Worm (Caenorhabditis elegans): ENCODE measurements around the gene mig-21.

The mig-21 gene

DNA sequence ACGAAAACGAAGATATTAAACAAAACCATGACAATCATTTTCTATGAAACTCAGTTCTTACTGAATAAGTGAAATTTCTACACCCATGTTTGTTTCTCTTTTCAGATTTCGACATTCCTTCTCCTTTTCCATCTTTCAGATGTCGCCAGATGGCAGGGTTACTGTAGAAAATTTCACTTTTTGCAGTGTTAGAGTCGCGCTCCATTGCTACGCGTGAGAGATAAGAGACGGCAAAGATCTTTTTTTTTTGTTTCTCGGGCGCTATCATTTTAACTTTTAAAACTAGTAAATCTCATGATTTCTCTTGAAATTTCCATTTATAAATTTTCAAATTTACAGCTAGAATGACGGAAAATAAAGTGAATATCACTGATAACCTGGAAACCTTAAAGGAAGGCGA lies at the start of gene mig-21, which contains the start of gene F01F1.2:
mig-21 (minus strand) TSS at position 166 of the 400 bp plus-strand sequence.
F01F1.2 (plus strand) TSS at position 340 of the 400 bp plus-strand sequence.
- no peak for TF ChIP-seq unc-62 (GFP tag; optimal IDR thresholded peaks at IDR 0.05)

DNA sequence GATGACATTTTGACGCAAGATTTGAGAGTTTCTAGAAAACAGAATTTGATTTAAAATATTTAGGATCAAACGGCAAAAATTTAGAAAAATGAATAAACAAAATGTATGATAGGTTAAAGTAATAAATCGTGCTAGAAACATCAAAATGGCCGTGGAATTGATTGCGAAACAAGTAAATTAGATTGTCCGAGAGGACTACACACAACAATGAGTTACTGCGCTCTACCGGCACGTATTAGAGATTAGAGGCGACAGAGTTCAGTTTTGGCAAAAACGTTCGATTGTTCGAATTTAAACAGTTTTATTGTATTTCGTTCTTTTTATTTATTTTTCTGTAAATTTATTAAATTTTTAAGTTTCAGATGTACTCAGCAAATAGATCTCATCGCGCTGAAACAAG lies 47.5 kb upstream of the mig-21 start, which contains the start of the genes dnc-2 and bcl-7:
dnc-2 (minus strand) TSS at position 33 of the 400 bp plus-strand sequence.
bcl-7 (plus strand) TSS at position 363 of the 400 bp plus-strand sequence.
- TF ChIP-seq unc-62 (GFP tag; optimal IDR thresholded peaks at IDR 0.05), result no peak

DNA sequence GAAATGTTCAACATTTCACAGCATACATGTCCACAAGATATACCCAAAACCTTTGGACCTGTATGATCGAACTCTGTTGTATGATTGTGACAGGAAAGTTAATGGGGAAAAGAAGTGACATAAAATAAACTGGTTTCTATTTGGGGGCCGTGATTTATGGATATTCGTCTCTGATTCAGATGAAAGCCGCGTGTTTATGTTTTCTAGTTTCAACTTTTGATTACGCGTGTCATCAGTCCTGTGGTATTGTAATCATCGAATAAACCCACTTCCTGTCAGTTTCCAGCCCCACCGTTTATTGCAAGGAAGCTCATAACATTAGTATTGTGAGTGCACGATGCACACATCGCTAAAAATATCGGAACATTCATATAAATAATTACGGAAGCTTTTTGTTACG lies 44.1 kb upstream of the mig-21 start:
- no peak for TF ChIP-seq unc-62 (GFP tag; optimal IDR thresholded peaks at IDR 0.05)

DNA sequence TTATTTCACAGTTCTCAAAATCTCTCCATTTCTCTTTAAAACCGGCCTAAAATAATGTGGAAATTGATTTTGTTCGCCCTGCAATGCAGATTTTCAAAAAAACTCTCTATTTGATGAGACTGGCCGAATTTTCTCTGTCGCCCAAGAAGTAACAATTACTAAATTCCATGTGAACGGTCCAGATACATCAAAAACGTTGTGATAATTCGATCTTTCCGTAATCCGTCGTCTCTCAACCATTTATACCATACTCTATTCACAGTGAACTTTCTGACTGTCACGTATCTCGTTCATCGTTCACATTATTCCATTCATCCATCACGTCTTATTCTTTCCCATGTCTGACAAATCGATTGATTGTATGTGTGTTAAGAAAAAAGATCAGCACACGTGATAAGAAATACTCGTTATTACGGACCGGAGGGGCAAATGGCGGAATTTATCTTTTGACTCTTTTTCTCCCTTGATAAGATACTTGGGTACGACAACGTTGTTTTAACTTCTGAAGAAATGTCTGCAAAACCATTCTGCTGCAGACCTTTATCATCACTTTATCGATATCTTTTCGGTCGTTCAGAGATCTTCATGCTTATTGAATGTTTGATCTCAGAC lies 43.0 kb upstream of the mig-21 start:
- no peak for TF ChIP-seq unc-62 (GFP tag; optimal IDR thresholded peaks at IDR 0.05)

DNA sequence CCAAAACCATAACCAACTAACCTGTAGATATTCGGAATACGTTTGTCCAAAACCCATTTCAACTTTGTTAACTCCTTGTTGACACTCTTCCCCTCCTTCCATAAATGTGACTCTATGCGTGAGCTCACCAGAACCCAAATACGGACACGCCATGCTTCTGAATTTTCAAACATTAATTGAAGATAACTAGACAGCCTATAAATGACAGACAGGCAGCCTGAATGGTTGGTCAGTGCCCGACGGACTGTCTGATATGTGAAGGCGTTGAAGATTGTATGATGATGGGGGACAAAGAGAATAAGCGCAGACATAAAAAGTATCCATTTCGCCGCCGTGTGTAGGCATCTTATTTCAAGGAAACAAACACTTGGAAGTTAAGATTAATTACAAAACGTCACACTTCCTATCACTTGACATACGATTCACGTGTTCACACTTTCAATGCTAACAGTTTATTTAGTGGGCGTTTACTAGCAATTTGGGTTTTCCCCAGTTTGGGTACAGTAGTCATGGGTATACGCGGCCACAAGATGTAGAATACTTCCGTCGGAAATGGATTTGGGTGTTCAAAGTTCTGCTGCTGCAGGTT lies 41.7 kb upstream of the mig-21 start, which contains the start of the genes tdo-2 and C28H8.2:
tdo-2 (minus strand) TSS at position 157 of the 589 bp plus-strand sequence.
C28H8.2 (plus strand) TSS at position 524 of the 589 bp plus-strand sequence.
- no peak for TF ChIP-seq unc-62 (GFP tag; optimal IDR thresholded peaks at IDR 0.05)

DNA sequence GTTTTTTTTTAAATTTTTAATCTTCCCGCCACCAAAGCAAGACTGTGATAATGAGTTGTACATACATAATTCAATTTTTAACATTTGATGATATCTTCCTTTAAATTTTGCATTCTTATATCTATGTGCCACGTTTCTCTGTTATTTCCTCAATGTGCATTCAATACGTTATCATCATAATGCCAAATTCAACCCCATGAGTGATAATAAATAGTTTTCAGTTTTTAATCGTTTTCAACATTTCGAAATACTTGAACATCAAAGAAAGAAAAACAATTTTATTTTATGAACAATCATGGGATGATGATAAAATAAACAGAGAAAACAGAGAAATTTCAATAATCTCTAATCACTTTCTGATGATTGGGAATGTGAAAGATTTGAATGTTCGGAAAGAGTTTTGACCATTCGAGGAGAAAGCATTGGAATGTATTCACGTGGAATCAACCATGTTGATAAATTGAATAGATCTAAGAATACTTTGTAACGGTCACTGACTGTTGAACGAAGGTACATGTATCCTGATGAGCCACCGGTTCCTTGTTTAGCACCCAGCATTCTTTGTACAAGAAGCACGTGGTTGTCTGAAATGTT lies 39.3 kb upstream of the mig-21 start:
- TF ChIP-seq unc-62 (GFP tag; optimal IDR thresholded peaks at IDR 0.05), result no peak

DNA sequence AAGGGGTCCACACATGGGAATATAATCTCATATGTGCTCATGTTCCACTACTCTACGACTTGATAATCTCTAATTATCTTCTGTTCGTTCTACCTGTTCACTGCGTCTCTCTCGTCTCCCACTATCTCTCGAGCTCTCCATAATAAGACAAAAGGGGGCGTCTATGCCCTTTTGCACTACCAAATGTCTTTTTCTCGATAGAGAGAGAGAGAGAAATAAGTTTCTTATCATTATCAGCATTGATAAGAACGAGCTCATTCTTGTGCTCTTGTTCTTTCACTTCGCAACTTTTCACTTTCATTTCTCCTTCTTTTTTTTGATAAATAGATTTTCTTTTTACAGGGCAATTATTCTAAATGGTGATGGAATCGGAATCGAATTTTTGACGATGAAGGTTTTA lies 37.7 kb upstream of the mig-21 start:
- TF ChIP-seq unc-62 (GFP tag; optimal IDR thresholded peaks at IDR 0.05), result no peak

DNA sequence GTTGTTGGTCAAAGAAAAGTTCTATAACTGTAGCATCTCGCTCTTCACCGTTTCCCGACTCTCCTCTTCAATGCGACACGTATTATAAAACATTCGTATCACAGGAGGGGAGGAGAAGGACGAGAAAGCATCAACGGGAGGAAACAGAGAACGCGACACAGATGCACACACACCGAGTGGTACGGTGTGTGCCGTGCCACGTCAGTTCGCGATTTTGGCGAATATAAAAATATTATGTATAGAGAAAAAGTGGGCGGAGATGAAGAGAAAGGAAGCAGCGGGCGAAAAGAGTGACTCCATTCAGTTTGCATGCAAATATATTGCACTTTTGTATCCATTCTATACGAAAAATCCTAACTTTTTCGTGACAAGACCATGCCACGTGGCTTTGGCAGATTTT lies 36.5 kb upstream of the mig-21 start:
- no peak for TF ChIP-seq unc-62 (GFP tag; optimal IDR thresholded peaks at IDR 0.05)

DNA sequence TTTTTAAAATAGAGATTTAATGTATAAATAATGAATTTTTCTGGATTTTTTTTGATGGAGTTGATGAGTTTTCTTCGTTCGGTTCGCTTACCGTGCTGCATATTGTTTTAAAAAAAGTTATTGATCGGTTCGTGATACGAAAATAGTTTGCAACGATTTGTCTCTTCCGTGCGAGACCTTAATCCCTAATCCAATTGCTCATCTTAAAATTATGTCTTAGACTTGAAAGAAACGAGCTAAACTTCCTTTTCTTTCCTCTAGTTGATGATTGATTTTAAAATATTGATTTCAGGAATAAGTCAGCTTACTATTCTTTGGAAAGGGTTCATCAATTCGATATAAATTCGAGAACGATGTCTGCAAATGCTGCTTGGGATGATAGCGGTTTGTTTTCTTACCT lies 30.2 kb upstream of the mig-21 start, which contains the start of gene C28H8.3:
C28H8.3 (plus strand) TSS at position 293 of the 400 bp plus-strand sequence.
- no peak for TF ChIP-seq unc-62 (GFP tag; optimal IDR thresholded peaks at IDR 0.05)

DNA sequence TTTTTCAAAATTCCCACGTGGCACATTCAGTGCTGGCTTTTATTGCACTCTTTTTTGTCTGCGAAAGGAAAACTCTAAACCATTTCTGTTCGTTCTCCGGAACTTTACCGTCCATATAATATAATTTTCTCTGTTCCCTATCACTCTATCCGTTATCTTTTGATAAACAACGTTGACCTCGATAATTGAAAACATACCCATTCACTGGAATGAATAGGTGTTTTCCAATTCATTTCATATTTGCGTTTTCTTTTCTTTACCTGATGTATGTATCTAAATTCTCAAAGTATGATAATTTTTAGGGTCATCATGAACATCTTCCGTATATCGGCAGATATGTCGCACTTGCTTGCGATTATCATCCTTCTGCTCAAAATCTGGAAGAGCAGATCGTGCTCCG lies 28.6 kb upstream of the mig-21 start, which contains the start of gene erd-2.2:
erd-2.2 (plus strand) TSS at position 301 of the 400 bp plus-strand sequence.
- TF ChIP-seq unc-62 (GFP tag; optimal IDR thresholded peaks at IDR 0.05), result no peak

DNA sequence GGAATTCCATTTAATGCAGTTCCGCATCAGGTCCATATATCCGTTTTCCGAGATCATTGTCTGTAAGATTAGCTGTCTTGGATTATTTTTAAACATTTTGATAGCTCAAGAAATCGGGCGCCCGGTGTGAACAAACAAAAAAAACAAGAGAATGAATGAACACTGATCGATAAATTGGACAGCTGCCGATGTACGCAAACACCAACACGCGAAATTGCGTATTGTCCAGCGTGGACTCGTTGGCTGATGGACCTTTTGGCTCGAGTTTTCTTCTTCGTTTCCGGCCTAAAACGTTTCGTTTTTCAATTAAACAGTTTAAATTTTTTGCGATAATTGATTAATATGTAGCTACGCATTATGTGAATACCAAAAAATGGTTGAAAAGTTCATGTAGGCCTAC lies 27.9 kb upstream of the mig-21 start, which contains the start of gene dpff-1:
dpff-1 (minus strand) TSS at position 288 of the 400 bp plus-strand sequence.
- TF ChIP-seq unc-62 (GFP tag; optimal IDR thresholded peaks at IDR 0.05), result no peak

DNA sequence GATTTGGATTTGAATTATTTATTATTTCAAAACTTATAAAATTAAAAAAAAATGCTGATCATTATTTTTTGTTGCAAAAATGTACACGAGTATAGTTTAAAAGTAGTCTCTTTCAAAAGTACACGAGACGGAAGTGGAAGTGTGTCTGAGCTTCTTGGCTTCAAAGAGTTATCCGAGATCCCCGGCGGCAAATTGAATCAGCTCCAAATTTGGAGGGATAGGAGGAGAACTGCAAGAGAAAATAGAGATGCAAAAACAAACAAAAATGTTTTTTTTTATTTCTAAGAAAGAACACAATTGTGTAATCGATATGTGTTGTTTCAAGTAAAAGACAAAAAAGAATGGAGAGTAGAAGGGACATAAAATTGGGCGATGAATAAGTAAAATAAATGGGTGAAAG lies 24.4 kb upstream of the mig-21 start:
- TF ChIP-seq unc-62 (GFP tag; optimal IDR thresholded peaks at IDR 0.05), result no peak

DNA sequence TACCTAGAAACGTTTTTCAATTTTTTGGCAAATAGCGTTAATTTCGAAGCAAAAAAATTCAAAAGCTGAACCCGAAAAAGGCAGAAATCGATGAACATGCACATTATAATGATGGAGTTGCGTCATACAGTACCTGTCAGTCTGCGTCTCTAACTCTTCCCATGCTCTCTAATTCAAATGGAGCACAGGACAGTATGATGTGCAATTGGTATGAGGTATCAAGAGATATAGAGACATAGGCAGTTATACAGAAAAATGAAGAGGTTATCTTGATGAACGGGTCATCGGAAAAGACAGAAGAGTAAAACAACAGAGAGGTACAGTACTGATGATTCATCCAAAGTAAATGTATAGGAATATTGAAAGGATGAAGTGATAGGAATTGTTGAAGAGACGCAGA lies 22.5 kb upstream of the mig-21 start:
- TF ChIP-seq unc-62 (GFP tag; optimal IDR thresholded peaks at IDR 0.05), result no peak

DNA sequence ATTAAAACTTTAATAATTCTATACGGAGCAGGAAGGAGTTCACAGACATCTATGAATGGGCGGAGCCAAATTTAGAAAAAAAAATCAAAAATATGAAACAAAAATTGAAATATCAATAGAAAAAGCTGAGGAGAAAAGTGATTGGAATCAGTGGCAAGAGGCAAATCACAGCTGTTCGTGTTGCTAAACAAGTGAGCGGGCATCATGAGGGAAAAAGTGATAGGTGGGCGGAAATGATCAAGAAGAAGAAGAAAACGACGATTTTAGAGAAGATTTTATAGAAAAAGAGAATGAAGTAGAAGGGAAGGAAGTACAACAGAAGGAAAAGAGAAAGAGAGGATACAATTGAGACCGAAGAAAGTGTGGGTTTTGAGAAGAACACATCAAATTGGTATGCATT lies 20.5 kb upstream of the mig-21 start:
- TF ChIP-seq unc-62 (GFP tag; optimal IDR thresholded peaks at IDR 0.05), result no peak

DNA sequence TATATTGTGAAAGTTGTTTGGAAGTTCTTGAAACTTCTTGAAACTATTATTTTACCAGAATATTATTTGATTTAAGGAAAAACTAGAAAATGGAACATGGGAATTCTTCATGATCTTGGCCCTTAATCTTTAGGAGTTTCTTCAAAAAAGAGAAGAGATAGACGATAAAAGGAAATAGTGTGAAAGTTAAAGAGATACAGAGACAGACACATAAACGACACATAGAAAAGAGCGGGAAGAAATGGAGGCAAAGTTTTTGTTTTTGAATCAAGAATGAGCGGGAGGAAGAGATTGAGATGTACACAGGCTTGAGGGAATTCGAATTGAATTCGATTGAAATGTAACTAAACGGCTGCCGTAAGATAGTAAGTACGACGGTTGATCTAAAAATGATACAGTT lies 19.3 kb upstream of the mig-21 start:
- TF ChIP-seq unc-62 (GFP tag; optimal IDR thresholded peaks at IDR 0.05), result no peak

DNA sequence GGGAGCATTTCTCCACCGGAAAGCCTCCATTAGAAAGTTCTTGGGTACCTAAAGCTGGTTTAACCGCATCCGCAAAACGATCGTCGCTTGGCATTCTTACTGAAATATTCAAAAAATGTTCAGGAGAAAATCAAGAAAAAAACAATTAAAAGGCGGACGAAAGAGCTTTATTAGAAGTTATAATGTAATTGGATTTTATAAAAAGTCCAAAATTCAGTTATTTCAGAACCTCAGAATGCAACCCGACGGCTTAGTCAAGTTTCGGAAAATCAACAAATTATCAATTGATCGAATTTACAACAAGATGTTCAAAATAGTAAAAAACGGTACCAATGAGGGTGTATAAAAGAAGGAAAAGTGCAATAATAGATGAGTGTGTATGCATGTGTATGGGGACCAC lies 17.7 kb upstream of the mig-21 start, which contains the start of gene pxl-1:
pxl-1 (minus strand) TSS at position 101 of the 400 bp plus-strand sequence.
- no peak for TF ChIP-seq unc-62 (GFP tag; optimal IDR thresholded peaks at IDR 0.05)
